Fruit fly (Drosophila melanogaster) whole organism, adult: ENCODE results near the gene Tie.

Experiments used
- CG11617 ChIP-seq: fragments of 200-800 bp; sonication (Bioruptor generic); optimal IDR thresholded peaks from 2 replicates; lab custom pipeline; 2017; ENCODE audit warnings: mild to moderate bottlenecking, missing biosample characterization, missing genetic modification reagents, missing genetic modification characterization
- CG12768 ChIP-seq: fragments of 200-800 bp; sonication (Bioruptor generic); optimal IDR thresholded peaks from 2 replicates; lab custom pipeline; 2017; ENCODE audit warnings: missing biosample characterization, missing genetic modification characterization, mild to moderate bottlenecking, moderate library complexity, missing genetic modification reagents
- CG14711 ChIP-seq: fragments of 200-800 bp; sonication (Bioruptor generic); optimal IDR thresholded peaks from 2 replicates; lab custom pipeline; 2018; ENCODE audit warnings: missing biosample characterization, mild to moderate bottlenecking, missing genetic modification characterization, moderate library complexity
- CG1620 ChIP-seq: fragments of 200-800 bp; sonication (Bioruptor generic); optimal IDR thresholded peaks from 2 replicates; lab custom pipeline; 2016; ENCODE audit warnings: missing biosample characterization, missing genetic modification characterization
- CG33017 ChIP-seq: fragments of 200-800 bp; sonication (Bioruptor generic); optimal IDR thresholded peaks from 2 replicates; lab custom pipeline; 2018; ENCODE audit warnings: missing biosample characterization, mild to moderate bottlenecking, missing genetic modification characterization, moderate library complexity
- CG5204 ChIP-seq: fragments of 200-800 bp; sonication (Bioruptor generic); optimal IDR thresholded peaks from 2 replicates; lab custom pipeline; 2016; ENCODE audit warnings: missing biosample characterization, missing genetic modification characterization
- CG7045 ChIP-seq: fragments of 200-800 bp; sonication (Bioruptor generic); optimal IDR thresholded peaks from 2 replicates; lab custom pipeline; 2017; ENCODE audit warnings: missing biosample characterization, mild to moderate bottlenecking, missing genetic modification characterization
- CG7101 ChIP-seq: fragments of 200-800 bp; sonication (Bioruptor generic); optimal IDR thresholded peaks from 2 replicates; lab custom pipeline; 2018; ENCODE audit warnings: missing biosample characterization, mild to moderate bottlenecking, missing genetic modification characterization, moderate library complexity
- Clk ChIP-seq: fragments of 200-800 bp; sonication (Bioruptor generic); optimal IDR thresholded peaks from 2 replicates; lab custom pipeline; 2017; ENCODE audit warnings: missing biosample characterization, missing genetic modification characterization
- Crg-1 ChIP-seq: fragments of 200-800 bp; sonication (Bioruptor generic); optimal IDR thresholded peaks from 2 replicates; lab custom pipeline; 2016; ENCODE audit warnings: missing biosample characterization, missing genetic modification characterization
- Hr96 ChIP-seq: fragments of 200-800 bp; sonication (Bioruptor generic); optimal IDR thresholded peaks from 2 replicates; lab custom pipeline; 2016; ENCODE audit warnings: missing biosample characterization, missing genetic modification characterization
- Mnt ChIP-seq: fragments of 200-800 bp; sonication (Bioruptor generic); optimal IDR thresholded peaks from 2 replicates; lab custom pipeline; 2016; ENCODE audit warnings: missing biosample characterization, mild to moderate bottlenecking, missing genetic modification characterization
- bab1 ChIP-seq: fragments of 200-800 bp; sonication (Bioruptor generic); optimal IDR thresholded peaks from 3 replicates; lab custom pipeline; 2019; ENCODE audit warnings: missing biosample characterization, mild to moderate bottlenecking, missing genetic modification characterization, moderate library complexity
- cic ChIP-seq: fragments of 200-800 bp; sonication (Bioruptor generic); optimal IDR thresholded peaks from 2 replicates; lab custom pipeline; 2017; ENCODE audit warnings: missing biosample characterization, mild to moderate bottlenecking, missing genetic modification characterization, moderate library complexity
- cnc ChIP-seq, 2 experiments: fragments of >200 bp; optimal IDR thresholded peaks; 2 replicates each; lab custom pipeline; 2017
- kay ChIP-seq: fragments of 200-800 bp; sonication (Bioruptor generic); peaks from one replicate; lab custom pipeline; 2016; ENCODE audit warnings: missing biosample characterization, missing genetic modification characterization, borderline replicate concordance
- ovo ChIP-seq: fragments of 200-800 bp; sonication (Bioruptor generic); optimal IDR thresholded peaks from 2 replicates; lab custom pipeline; 2016; ENCODE audit warnings: missing biosample characterization, missing genetic modification characterization
- pad ChIP-seq: fragments of 200-800 bp; sonication (Bioruptor generic); optimal IDR thresholded peaks from 3 replicates; lab custom pipeline; 2017; ENCODE audit warnings: missing biosample characterization, missing genetic modification characterization, mild to moderate bottlenecking, moderate library complexity, missing genetic modification reagents
- tj ChIP-seq: fragments of 200-800 bp; sonication (Bioruptor generic); optimal IDR thresholded peaks from 3 replicates; lab custom pipeline; 2017; ENCODE audit warnings: missing biosample characterization, mild to moderate bottlenecking, missing genetic modification characterization, moderate library complexity
- toe ChIP-seq: fragments of 200-800 bp; sonication (Bioruptor generic); optimal IDR thresholded peaks from 2 replicates; lab custom pipeline; 2016; ENCODE audit warnings: missing biosample characterization, missing genetic modification characterization

Tie gene

dm6 chr3L:4510317-4510716, 21.6 kb downstream of the Tie start:
- TF ChIP-seq CG33017, result no peak
- no peak for TF ChIP-seq CG12768
- no peak for TF ChIP-seq tj (GFP tag; lab: Kevin White, UChicago)
- no peak for TF ChIP-seq CG1620 (GFP tag; lab: Kevin White, UChicago)
- TF ChIP-seq cnc (optimal IDR thresholded peaks at IDR 0.05; lab: Kevin White, UChicago), result no peak
- no peak for TF ChIP-seq CG5204 (GFP tag; lab: Kevin White, UChicago)

dm6 chr3L:4508926-4509457, 23.0 kb downstream of the Tie start:
- TF ChIP-seq Clk (no peak), cic (GFP tag; lab: Kevin White, UChicago) (no peak), CG1620 (GFP tag; lab: Kevin White, UChicago) (no peak), CG7101 (tag; lab: Kevin White, UChicago) (no peak), Hr96 (no peak), kay (GFP tag; lab: Kevin White, UChicago) (no peak), Crg-1 (no peak), CG5204 (GFP tag; lab: Kevin White, UChicago) (no peak), CG7045 (GFP tag; lab: Kevin White, UChicago) (no peak), Mnt (GFP tag; lab: Kevin White, UChicago) (no peak), cnc (optimal IDR thresholded peaks at IDR 0.05; lab: Kevin White, UChicago) (no peak), ovo (GFP tag; lab: Kevin White, UChicago) (no peak), toe (no peak), CG11617 (no peak), tj (GFP tag; lab: Kevin White, UChicago) (no peak), pad (GFP tag; lab: Kevin White, UChicago) (no peak)

- TF ChIP-seq CG5204 (GFP tag; lab: Kevin White, UChicago), result no peak
- no peak for TF ChIP-seq Hr96
- TF ChIP-seq Mnt (GFP tag; lab: Kevin White, UChicago), result no peak
- TF ChIP-seq pad (GFP tag; lab: Kevin White, UChicago), result no peak
- no peak for TF ChIP-seq CG11617
- TF ChIP-seq cnc (optimal IDR thresholded peaks at IDR 0.05; lab: Kevin White, UChicago), result no peak
- no peak for TF ChIP-seq CG14711 (tag; lab: Kevin White, UChicago)
- TF ChIP-seq CG33017, result no peak
- no peak for TF ChIP-seq Clk
- TF ChIP-seq ovo (GFP tag; lab: Kevin White, UChicago), result no peak
- TF ChIP-seq bab1 (GFP tag; lab: Kevin White, UChicago), result no peak
- no peak for TF ChIP-seq cic (GFP tag; lab: Kevin White, UChicago)
- TF ChIP-seq CG7101 (tag; lab: Kevin White, UChicago), result no peak
- no peak for TF ChIP-seq CG1620 (GFP tag; lab: Kevin White, UChicago)
- TF ChIP-seq kay (GFP tag; lab: Kevin White, UChicago), result no peak
- TF ChIP-seq CG12768, result no peak
- no peak for TF ChIP-seq Crg-1
- TF ChIP-seq tj (GFP tag; lab: Kevin White, UChicago), result no peak
Observed at dm6 chr3L:4508307-4508706, 23.6 kb downstream of the Tie start, which contains the start of gene NT1. Gene NT1, minus strand, starts transcription at chr3L:4508433.

dm6 chr3L:4507846-4508245, 24.1 kb downstream of the Tie start:
- TF ChIP-seq CG7045 (GFP tag; lab: Kevin White, UChicago) (no peak), CG5204 (GFP tag; lab: Kevin White, UChicago) (no peak), CG1620 (GFP tag; lab: Kevin White, UChicago) (no peak)

dm6 chr3L:4501406-4501805, 30.5 kb downstream of the Tie start:
- TF ChIP-seq CG33017 (no peak), ovo (GFP tag; lab: Kevin White, UChicago) (no peak), Mnt (GFP tag; lab: Kevin White, UChicago) (no peak), CG12768 (no peak), CG11617 (no peak), CG5204 (GFP tag; lab: Kevin White, UChicago) (no peak), cnc (optimal IDR thresholded peaks at IDR 0.05; lab: Kevin White, UChicago) (no peak), CG7045 (GFP tag; lab: Kevin White, UChicago) (no peak), CG1620 (GFP tag; lab: Kevin White, UChicago) (no peak), Hr96 (no peak), CG7101 (tag; lab: Kevin White, UChicago) (no peak), bab1 (GFP tag; lab: Kevin White, UChicago) (no peak), Crg-1 (no peak), cic (GFP tag; lab: Kevin White, UChicago) (no peak), tj (GFP tag; lab: Kevin White, UChicago) (no peak), toe (no peak)

dm6 chr3L:4500400-4500799, 31.5 kb downstream of the Tie start, which contains the start of gene CG13720:
Gene CG13720, minus strand, starts transcription at chr3L:4500500.
- no peak for TF ChIP-seq CG11617
- no peak for TF ChIP-seq ovo (GFP tag; lab: Kevin White, UChicago)
- no peak for TF ChIP-seq Mnt (GFP tag; lab: Kevin White, UChicago)
- no peak for TF ChIP-seq Clk
- no peak for TF ChIP-seq CG12768
- TF ChIP-seq CG7045 (GFP tag; lab: Kevin White, UChicago), result no peak
- no peak for TF ChIP-seq CG5204 (GFP tag; lab: Kevin White, UChicago)
- TF ChIP-seq cnc (optimal IDR thresholded peaks at IDR 0.05; lab: Kevin White, UChicago), result no peak
- TF ChIP-seq cic (GFP tag; lab: Kevin White, UChicago), result no peak
- TF ChIP-seq kay (GFP tag; lab: Kevin White, UChicago), result no peak
- TF ChIP-seq Crg-1, result no peak
- no peak for TF ChIP-seq CG1620 (GFP tag; lab: Kevin White, UChicago)
- no peak for TF ChIP-seq tj (GFP tag; lab: Kevin White, UChicago)
- TF ChIP-seq pad (GFP tag; lab: Kevin White, UChicago), result no peak
- TF ChIP-seq Hr96, result no peak
- no peak for TF ChIP-seq toe
